Fruit fly (Drosophila melanogaster) whole organism, embryonic: ENCODE data around the gene mil.
A peak's percentile ranks its signal among the peaks of the same experiment; 100 is the strongest.

Source experiments
- Blimp-1 ChIP-seq: fragments of 200-800 bp; sonication (Bioruptor generic); optimal IDR thresholded peaks from 3 replicates; lab custom pipeline; 2018; ENCODE audit warnings: missing biosample characterization, missing genetic modification characterization, mild to moderate bottlenecking, moderate library complexity, missing genetic modification reagents
- Bteb2 ChIP-seq: fragments of 200-800 bp; sonication (Bioruptor generic); optimal IDR thresholded peaks from 2 replicates; lab custom pipeline; 2016; ENCODE audit warnings: missing biosample characterization, missing genetic modification characterization
- CG1024 ChIP-seq: fragments of 200-800 bp; sonication (Bioruptor generic); IDR thresholded peaks from 2 replicates; pipeline ENCODE4 v1.3.6; 2022; ENCODE audit warnings: missing biosample characterization, missing genetic modification characterization
- CG10274 ChIP-seq: fragments of 200-800 bp; sonication (Bioruptor generic); optimal IDR thresholded peaks from 3 replicates; lab custom pipeline; 2017; ENCODE audit warnings: missing biosample characterization, mild to moderate bottlenecking, missing genetic modification characterization
- CG10431 ChIP-seq: fragments of 200-800 bp; sonication (Bioruptor generic); optimal IDR thresholded peaks from 3 replicates; lab custom pipeline; 2018; ENCODE audit warnings: missing biosample characterization, mild to moderate bottlenecking, missing genetic modification characterization
- CG10979 ChIP-seq: fragments of 200-800 bp; sonication (Bioruptor generic); optimal IDR thresholded peaks from 2 replicates; lab custom pipeline; 2018; ENCODE audit warnings: missing biosample characterization, mild to moderate bottlenecking, missing genetic modification characterization, moderate library complexity
- CG11093 ChIP-seq: fragments of 200-800 bp; sonication (Bioruptor generic); IDR thresholded peaks from 3 replicates; pipeline ENCODE4 v1.3.6; 2022; ENCODE audit warnings: missing biosample characterization, missing genetic modification characterization
- CG11723 ChIP-seq: fragments of 200-800 bp; sonication (Bioruptor generic); optimal IDR thresholded peaks from 2 replicates; lab custom pipeline; 2017; ENCODE audit warnings: missing biosample characterization, mild to moderate bottlenecking, missing genetic modification characterization
- CG12236 ChIP-seq: fragments of 200-800 bp; sonication (Bioruptor generic); optimal IDR thresholded peaks from 2 replicates; lab custom pipeline; 2016; ENCODE audit warnings: missing biosample characterization, missing genetic modification characterization
- CG13424 ChIP-seq: fragments of 200-800 bp; sonication (Bioruptor generic); optimal IDR thresholded peaks from 2 replicates; lab custom pipeline; 2019; ENCODE audit warnings: missing biosample characterization, mild to moderate bottlenecking, missing genetic modification characterization, moderate library complexity
- CG1647 ChIP-seq: fragments of 200-800 bp; sonication (Bioruptor generic); optimal IDR thresholded peaks from 3 replicates; lab custom pipeline; 2016; ENCODE audit warnings: missing biosample characterization, missing genetic modification characterization
- CG16815 ChIP-seq: fragments of 200-800 bp; sonication (Bioruptor generic); optimal IDR thresholded peaks from 3 replicates; lab custom pipeline; 2017; ENCODE audit warnings: missing biosample characterization, mild to moderate bottlenecking, missing genetic modification characterization
- CG1792 ChIP-seq: fragments of 200-800 bp; sonication (Bioruptor generic); optimal IDR thresholded peaks from 2 replicates; lab custom pipeline; 2016; ENCODE audit warnings: missing biosample characterization, missing genetic modification characterization
- CG2129 ChIP-seq: fragments of 200-800 bp; sonication (Bioruptor generic); IDR thresholded peaks from 2 replicates; pipeline ENCODE4 v1.3.6; 2022; ENCODE audit warnings: missing biosample characterization, missing genetic modification characterization; ENCODE audit not compliant: partially characterized antibody
- CG32767 ChIP-seq: fragments of 200-800 bp; sonication (Bioruptor generic); IDR thresholded peaks from 2 replicates; pipeline ENCODE4 v1.3.6; 2022; ENCODE audit warnings: missing biosample characterization, missing genetic modification characterization
- CG4854 ChIP-seq: fragments of 200-800 bp; sonication (Bioruptor generic); optimal IDR thresholded peaks from 2 replicates; lab custom pipeline; 2016; ENCODE audit warnings: missing biosample characterization, missing genetic modification characterization, inconsistent platforms
- CG5953 ChIP-seq: fragments of 200-800 bp; sonication (Bioruptor generic); IDR thresholded peaks from 2 replicates; pipeline ENCODE4 v1.3.6; 2022; ENCODE audit warnings: missing biosample characterization, missing genetic modification characterization
- CG6765 ChIP-seq: fragments of 200-800 bp; sonication (Bioruptor generic); optimal IDR thresholded peaks from 3 replicates; lab custom pipeline; 2017; ENCODE audit warnings: missing biosample characterization, mild to moderate bottlenecking, missing genetic modification characterization
- CG8359 ChIP-seq: fragments of 200-800 bp; sonication (Bioruptor generic); optimal IDR thresholded peaks from 2 replicates; lab custom pipeline; 2017; ENCODE audit warnings: missing biosample characterization, mild to moderate bottlenecking, missing genetic modification characterization, borderline replicate concordance
- CG8478 ChIP-seq: fragments of >200 bp; optimal IDR thresholded peaks from 2 replicates; lab custom pipeline; 2018
- CG8765 ChIP-seq: fragments of 200-800 bp; sonication (Bioruptor generic); IDR thresholded peaks from 2 replicates; pipeline ENCODE4 v1.3.6; 2022; ENCODE audit warnings: missing biosample characterization, missing genetic modification characterization
- CG8924 ChIP-seq: fragments of 200-800 bp; optimal IDR thresholded peaks from 3 replicates; lab custom pipeline; 2019; ENCODE audit warnings: missing biosample characterization, mild to moderate bottlenecking, missing genetic modification characterization, moderate library complexity
- CTCF ChIP-seq: fragments of 200-800 bp; sonication (Bioruptor generic); optimal IDR thresholded peaks from 2 replicates; lab custom pipeline; 2017; ENCODE audit warnings: missing biosample characterization, mild to moderate bottlenecking, missing genetic modification characterization, moderate library complexity
- HHEX ChIP-seq: fragments of 200-800 bp; sonication (Bioruptor generic); optimal IDR thresholded peaks from 3 replicates; lab custom pipeline; 2017; ENCODE audit warnings: missing biosample characterization, mild to moderate bottlenecking, missing genetic modification characterization, missing genetic modification reagents
- Hand ChIP-seq: fragments of 200-800 bp; sonication (Bioruptor generic); optimal IDR thresholded peaks from 2 replicates; lab custom pipeline; 2017; ENCODE audit warnings: mild to moderate bottlenecking, missing biosample characterization, missing genetic modification reagents, missing genetic modification characterization
- HmgZ ChIP-seq: fragments of 200-800 bp; sonication (Bioruptor generic); optimal IDR thresholded peaks from 2 replicates; lab custom pipeline; 2018; ENCODE audit warnings: missing biosample characterization, mild to moderate bottlenecking, missing genetic modification characterization
- MBD-R2 ChIP-seq: fragments of 200-800 bp; sonication (Bioruptor generic); IDR thresholded peaks from 2 replicates; pipeline ENCODE4 v1.3.6; 2022; ENCODE audit warnings: missing biosample characterization, missing genetic modification characterization
- MESR4 ChIP-seq: fragments of 200-800 bp; sonication (Bioruptor generic); optimal IDR thresholded peaks from 2 replicates; lab custom pipeline; 2018; ENCODE audit warnings: missing biosample characterization, mild to moderate bottlenecking, missing genetic modification characterization, moderate library complexity
- Oaz ChIP-seq: fragments of 200-800 bp; sonication (Bioruptor generic); IDR thresholded peaks from 2 replicates; pipeline ENCODE4 v1.3.6; 2022; ENCODE audit warnings: missing biosample characterization, missing genetic modification characterization
- Oli ChIP-seq: fragments of 200-800 bp; sonication (Bioruptor generic); optimal IDR thresholded peaks from 2 replicates; lab custom pipeline; 2018; ENCODE audit warnings: missing biosample characterization, mild to moderate bottlenecking, missing genetic modification characterization, moderate library complexity
- Poxn ChIP-seq: fragments of 200-800 bp; sonication (Bioruptor generic); IDR thresholded peaks from 2 replicates; pipeline ENCODE4 v1.3.6; 2022; ENCODE audit warnings: missing biosample characterization, missing genetic modification characterization
- Scr ChIP-seq: fragments of 200-800 bp; sonication (Bioruptor generic); IDR thresholded peaks from 2 replicates; pipeline ENCODE4 v1.3.6; 2022; ENCODE audit warnings: missing biosample characterization, missing genetic modification characterization; ENCODE audit not compliant: partially characterized antibody
- Taf1 ChIP-seq: fragments of 200-800 bp; sonication (Bioruptor generic); IDR thresholded peaks from 2 replicates; pipeline ENCODE4 v1.3.6; 2022; ENCODE audit warnings: missing biosample characterization, missing genetic modification characterization
- Tbp ChIP-seq: fragments of >200 bp; optimal IDR thresholded peaks from 2 replicates; lab custom pipeline; 2018; ENCODE audit warnings: missing biosample characterization, missing genetic modification characterization
- Vsx1 ChIP-seq: fragments of 200-800 bp; sonication (Bioruptor generic); optimal IDR thresholded peaks from 2 replicates; lab custom pipeline; 2017; ENCODE audit warnings: missing biosample characterization, mild to moderate bottlenecking, missing genetic modification characterization, missing genetic modification reagents
- amos ChIP-seq: fragments of 200-800 bp; sonication (Bioruptor generic); IDR thresholded peaks from 2 replicates; pipeline ENCODE4 v1.3.6; 2022; ENCODE audit warnings: missing biosample characterization, missing genetic modification characterization; ENCODE audit not compliant: partially characterized antibody
- cwo ChIP-seq: fragments of 200-800 bp; sonication (Bioruptor generic); optimal IDR thresholded peaks from 3 replicates; lab custom pipeline; 2017; ENCODE audit warnings: missing biosample characterization, missing genetic modification characterization, mild to moderate bottlenecking, moderate library complexity, missing genetic modification reagents
- disco-r ChIP-seq: fragments of 200-800 bp; sonication (Bioruptor generic); optimal IDR thresholded peaks from 2 replicates; lab custom pipeline; 2016; ENCODE audit warnings: missing biosample characterization, missing genetic modification characterization
- fd96Cb ChIP-seq: fragments of 200-800 bp; sonication (Bioruptor generic); optimal IDR thresholded peaks from 2 replicates; lab custom pipeline; 2018; ENCODE audit warnings: missing biosample characterization, mild to moderate bottlenecking, missing genetic modification characterization, moderate library complexity
- grau ChIP-seq: fragments of 200-800 bp; optimal IDR thresholded peaks from 3 replicates; lab custom pipeline; 2019; ENCODE audit warnings: missing biosample characterization, mild to moderate bottlenecking, missing genetic modification characterization, moderate library complexity
- gsb-n ChIP-seq: fragments of 200-800 bp; sonication (Bioruptor generic); optimal IDR thresholded peaks from 3 replicates; lab custom pipeline; 2018; ENCODE audit warnings: missing biosample characterization, mild to moderate bottlenecking, missing genetic modification characterization
- gt ChIP-seq: fragments of 200-800 bp; sonication (Bioruptor generic); IDR thresholded peaks from 2 replicates; pipeline ENCODE4 v1.3.6; 2022; ENCODE audit warnings: missing biosample characterization, missing genetic modification characterization
- ham ChIP-seq: fragments of 200-800 bp; sonication (Bioruptor generic); IDR thresholded peaks from 2 replicates; pipeline ENCODE4 v1.3.6; 2022; ENCODE audit warnings: missing biosample characterization, missing genetic modification characterization
- jigr1 ChIP-seq: fragments of 200-800 bp; sonication (Bioruptor generic); IDR thresholded peaks from 3 replicates; pipeline ENCODE4 v1.3.6; 2022; ENCODE audit warnings: missing biosample characterization, missing genetic modification characterization
- jing ChIP-seq: fragments of 200-800 bp; sonication (Bioruptor generic); optimal IDR thresholded peaks from 2 replicates; lab custom pipeline; 2018; ENCODE audit warnings: missing biosample characterization, mild to moderate bottlenecking, missing genetic modification characterization
- knrl ChIP-seq: fragments of 200-800 bp; sonication (Bioruptor generic); IDR thresholded peaks from 3 replicates; pipeline ENCODE4 v1.3.6; 2022; ENCODE audit warnings: missing biosample characterization, missing genetic modification characterization; ENCODE audit not compliant: partially characterized antibody
- lilli ChIP-seq: fragments of 200-800 bp; sonication (Bioruptor generic); optimal IDR thresholded peaks from 3 replicates; lab custom pipeline; 2016; ENCODE audit warnings: missing biosample characterization, missing genetic modification characterization
- lmd ChIP-seq: fragments of 200-800 bp; sonication (Bioruptor generic); IDR thresholded peaks from 2 replicates; pipeline ENCODE4 v1.3.6; 2022; ENCODE audit warnings: missing biosample characterization, missing genetic modification characterization
- psq ChIP-seq: fragments of 200-800 bp; sonication (Bioruptor generic); optimal IDR thresholded peaks from 2 replicates; lab custom pipeline; 2017; ENCODE audit warnings: missing biosample characterization, missing genetic modification characterization
- sqz ChIP-seq: fragments of 200-800 bp; sonication (Bioruptor generic); optimal IDR thresholded peaks from 3 replicates; lab custom pipeline; 2018; ENCODE audit warnings: missing biosample characterization, mild to moderate bottlenecking, missing genetic modification characterization
- trh ChIP-seq: fragments of 200-800 bp; sonication (Bioruptor generic); optimal IDR thresholded peaks from 2 replicates; lab custom pipeline; 2016; ENCODE audit warnings: missing biosample characterization, missing genetic modification characterization

Gene mil

DNA sequence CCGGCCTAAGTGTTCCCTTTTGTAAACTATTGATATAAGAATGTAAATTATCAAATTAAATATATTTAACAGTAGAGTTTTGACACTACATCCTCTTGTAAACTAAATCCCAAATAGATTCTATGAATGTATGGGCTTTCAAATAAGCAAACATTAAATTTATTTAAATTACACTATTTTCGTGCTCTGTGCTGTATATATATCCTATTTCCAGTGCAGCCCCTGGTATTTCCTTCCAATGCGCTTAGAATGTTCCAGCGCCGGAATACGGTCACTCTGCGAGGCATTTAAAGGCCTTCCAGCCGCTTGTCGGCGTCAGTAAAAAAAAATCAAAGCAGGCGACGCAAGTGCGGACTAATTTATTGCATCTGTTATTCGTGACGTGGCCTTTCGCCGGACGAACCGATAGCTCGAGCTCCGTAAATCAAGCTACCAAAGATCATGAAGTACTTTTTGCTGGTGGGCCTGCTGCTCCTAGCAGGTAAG is 36.2 kb downstream of the mil start, which contains the start of gene Gp93 (continued):
- TF ChIP-seq HHEX (GFP tag; lab: Kevin White, UChicago) (peak; percentile 37), CG8359 (GFP tag; lab: Kevin White, UChicago) (no peak), Hand (GFP tag; lab: Kevin White, UChicago) (peak; percentile 19), Poxn (GFP tag; lab: Robert Waterston, UW) (no peak), trh (GFP tag; lab: Kevin White, UChicago) (no peak), Oaz (GFP tag; lab: Robert Waterston, UW) (peak; percentile 21; the same call in 1 of the 2 replicates), ham (GFP tag; lab: Robert Waterston, UW) (no peak), CG16815 (peak; percentile 30), Taf1 (no peak), CG32767 (GFP tag; lab: Robert Waterston, UW) (no peak; the same call in 1 of the 2 replicates), HmgZ (tag; lab: Kevin White, UChicago) (peak; percentile 48), fd96Cb (peak; percentile 45), CG8478 (no peak), CTCF (GFP tag; lab: Kevin White, UChicago) (no peak), CG10431 (GFP tag; lab: Kevin White, UChicago) (no peak), CG11723 (GFP tag; lab: Kevin White, UChicago) (no peak), psq (GFP tag; lab: Kevin White, UChicago) (no peak), CG1792 (GFP tag; lab: Kevin White, UChicago) (no peak), jigr1 (GFP tag; lab: Robert Waterston, UW) (no peak), grau (tag; lab: Kevin White, UChicago) (peak; percentile 68), CG11093 (GFP tag; lab: Robert Waterston, UW) (no peak; the same call in 2 of the 3 replicates), CG2129 (GFP tag; lab: Robert Waterston, UW) (no peak), CG13424 (peak; percentile 69), lilli (GFP tag; lab: Kevin White, UChicago) (peak; percentile 66), MESR4 (GFP tag; lab: Kevin White, UChicago) (peak; percentile 87), Scr (GFP tag; lab: Robert Waterston, UW) (peak; percentile 30; the same call in 1 of the 2 replicates), Vsx1 (GFP tag; lab: Kevin White, UChicago) (no peak), MBD-R2 (GFP tag; lab: Robert Waterston, UW) (peak; percentile 48), Tbp (GFP tag; lab: Kevin White, UChicago) (no peak), CG8924 (tag; lab: Kevin White, UChicago) (peak; percentile 70), CG4854 (GFP tag; lab: Kevin White, UChicago) (no peak), Bteb2 (GFP tag; lab: Kevin White, UChicago) (peak; percentile 48), CG1647 (GFP tag; lab: Kevin White, UChicago) (no peak), CG5953 (GFP tag; lab: Robert Waterston, UW) (no peak), CG10979 (peak; percentile 22), lmd (peak; percentile 66), disco-r (GFP tag; lab: Kevin White, UChicago) (no peak), amos (peak; percentile 55; the same call in 1 of the 2 replicates), sqz (GFP tag; lab: Kevin White, UChicago) (peak; percentile 95), CG10274 (no peak), CG6765 (GFP tag; lab: Kevin White, UChicago) (peak; percentile 34), cwo (no peak), gt (GFP tag; lab: Robert Waterston, UW) (no peak), CG1024 (GFP tag; lab: Robert Waterston, UW) (0 out of 2 replicates have a peak, but pooled peaks have one; percentile 37), CG12236 (GFP tag; lab: Kevin White, UChicago) (no peak), Blimp-1 (GFP tag; lab: Kevin White, UChicago) (no peak), knrl (GFP tag; lab: Robert Waterston, UW) (no peak), Oli (tag; lab: Kevin White, UChicago) (peak; percentile 62), jing (GFP tag; lab: Kevin White, UChicago) (no peak), CG8765 (GFP tag; lab: Robert Waterston, UW) (peak; percentile 34; the same call in 1 of the 2 replicates), gsb-n (tag; lab: Kevin White, UChicago) (no peak)
